Worm (Caenorhabditis elegans) whole organism, L1 larva: ENCODE data around the gene srsx-25.
A peak's percentile ranks its signal among the peaks of the same experiment; 100 is the strongest.

ENCODE experiments used
- C04F5.9 ChIP-seq: sonication (generic microtip); optimal IDR thresholded peaks from 2 replicates; lab custom pipeline; 2016; ENCODE audit warnings: missing genetic modification characterization, missing compliant biosample characterization
- C34B4.2 ChIP-seq: sonication (generic microtip); optimal IDR thresholded peaks from 2 replicates; lab custom pipeline; 2017; ENCODE audit warnings: mild to moderate bottlenecking, missing genetic modification characterization, missing compliant biosample characterization
- F16B12.6 ChIP-seq: fragments of 150-350 bp; optimal IDR thresholded peaks from 2 replicates; lab custom pipeline; 2014; ENCODE audit warnings: missing biosample characterization, missing genetic modification characterization
- alr-1 ChIP-seq: fragments of 200-800 bp; sonication (Bioruptor generic); optimal IDR thresholded peaks from 2 replicates; lab custom pipeline; 2018; ENCODE audit warnings: borderline replicate concordance, mild to moderate bottlenecking, missing genetic modification characterization, missing compliant biosample characterization
- ama-1 ChIP-seq: fragments of 150-350 bp; optimal IDR thresholded peaks from 2 replicates; lab custom pipeline; 2014
- ceh-8 ChIP-seq: fragments of 200-800 bp; sonication (Bioruptor generic); optimal IDR thresholded peaks from 2 replicates; lab custom pipeline; 2018; ENCODE audit warnings: mild to moderate bottlenecking, missing genetic modification characterization, moderate library complexity, missing compliant biosample characterization
- ceh-82 ChIP-seq, 3 experiments: fragments of 150-350 bp in 1 of 3; sonication (generic microtip) in 2 of 3; optimal IDR thresholded peaks; 2 replicates each; lab custom pipeline; 2014 to 2017; ENCODE audit warnings: missing biosample characterization in 3 of 3, missing genetic modification characterization in 3 of 3
- ceh-90 ChIP-seq: sonication (generic microtip); optimal IDR thresholded peaks from 2 replicates; lab custom pipeline; 2016; ENCODE audit warnings: missing genetic modification characterization, missing compliant biosample characterization
- ces-1 ChIP-seq: fragments of 150-350 bp; optimal IDR thresholded peaks from 2 replicates; lab custom pipeline; 2014; ENCODE audit warnings: missing biosample characterization, missing genetic modification reagents, missing genetic modification characterization
- dpl-1 ChIP-seq, 3 experiments: fragments of 150-350 bp in 2 of 3; sonication (generic microtip) in 1 of 3; optimal IDR thresholded peaks; 2 replicates each; lab custom pipeline; 2014 to 2017; ENCODE audit warnings: missing biosample characterization in 3 of 3, missing genetic modification characterization in 3 of 3, missing genetic modification reagents in 3 of 3
- dsc-1 ChIP-seq: sonication (generic microtip); optimal IDR thresholded peaks from 2 replicates; lab custom pipeline; 2016; ENCODE audit warnings: mild to moderate bottlenecking, missing genetic modification characterization, missing compliant biosample characterization
- efl-1 ChIP-seq, 4 experiments: fragments of 150-350 bp; optimal IDR thresholded peaks in 3 of 4; peaks in 1 of 4; 1 replicate in 1 of 4; 2 replicates in 3 of 4; lab custom pipeline; 2014; ENCODE audit warnings: missing biosample characterization in 2 of 4, missing genetic modification characterization in 2 of 4, missing genetic modification reagents in 2 of 4
- efl-3 ChIP-seq: fragments of 200-800 bp; sonication (Bioruptor generic); optimal IDR thresholded peaks from 2 replicates; lab custom pipeline; 2018; ENCODE audit warnings: mild to moderate bottlenecking, missing genetic modification characterization, missing compliant biosample characterization
- elt-3 ChIP-seq, 6 experiments: fragments of 150-350 bp in 1 of 6; sonication (generic microtip); optimal IDR thresholded peaks; 2 replicates each; lab custom pipeline; 2017 to 2018; ENCODE audit warnings: missing biosample characterization in 6 of 6, missing genetic modification characterization in 6 of 6, inconsistent platforms in 1 of 6
- ets-5 ChIP-seq: fragments of 200-800 bp; sonication (Bioruptor generic); IDR thresholded peaks from 2 replicates; pipeline ENCODE4 v1.3.6; 2022; ENCODE audit warnings: missing genetic modification characterization, missing compliant biosample characterization
- fkh-10 ChIP-seq: sonication (generic microtip); optimal IDR thresholded peaks from 2 replicates; lab custom pipeline; 2017; ENCODE audit warnings: missing biosample characterization, missing genetic modification reagents, missing genetic modification characterization
- fkh-8 ChIP-seq: sonication (generic microtip); optimal IDR thresholded peaks from 2 replicates; lab custom pipeline; 2016; ENCODE audit warnings: mild to moderate bottlenecking, missing genetic modification characterization, missing compliant biosample characterization
- jun-1 ChIP-seq: fragments of 150-350 bp; optimal IDR thresholded peaks from 2 replicates; lab custom pipeline; 2014; ENCODE audit warnings: missing biosample characterization, missing genetic modification reagents, missing genetic modification characterization
- lin-13 ChIP-seq: fragments of 150-350 bp; optimal IDR thresholded peaks from 2 replicates; lab custom pipeline; 2014; ENCODE audit warnings: missing biosample characterization, missing genetic modification reagents, missing genetic modification characterization
- lin-14 ChIP-seq: fragments of 200-800 bp; sonication (Bioruptor generic); optimal IDR thresholded peaks from 2 replicates; lab custom pipeline; 2018; ENCODE audit warnings: mild to moderate bottlenecking, missing genetic modification characterization, moderate library complexity, missing compliant biosample characterization
- lin-15B ChIP-seq: fragments of 150-350 bp; sonication (generic microtip); optimal IDR thresholded peaks from 3 replicates; lab custom pipeline; 2014; ENCODE audit warnings: missing biosample characterization, missing genetic modification characterization
- lin-35 ChIP-seq, 2 experiments: fragments of 150-350 bp; optimal IDR thresholded peaks; 2 replicates each; lab custom pipeline; 2014; ENCODE audit warnings: missing biosample characterization in 2 of 2, missing genetic modification characterization in 2 of 2, missing genetic modification reagents in 2 of 2
- lin-39 ChIP-seq: fragments of 150-350 bp; optimal IDR thresholded peaks from 2 replicates; lab custom pipeline; 2014; ENCODE audit warnings: missing biosample characterization, missing genetic modification reagents, missing genetic modification characterization
- lir-3 ChIP-seq: sonication (generic microtip); optimal IDR thresholded peaks from 2 replicates; lab custom pipeline; 2016; ENCODE audit warnings: mild to moderate bottlenecking, missing genetic modification characterization, moderate library complexity, missing compliant biosample characterization; ENCODE audit not compliant: poor library complexity
- lsy-2 ChIP-seq, 2 experiments: fragments of 150-350 bp; optimal IDR thresholded peaks; 2 replicates each; lab custom pipeline; 2014; ENCODE audit warnings: missing biosample characterization in 2 of 2, missing genetic modification characterization in 2 of 2
- mab-9 ChIP-seq: fragments of 200-800 bp; sonication (Bioruptor generic); IDR thresholded peaks from 2 replicates; pipeline ENCODE4 v1.3.6; 2022; ENCODE audit warnings: missing genetic modification reagents, missing genetic modification characterization, missing compliant biosample characterization
- mdl-1 ChIP-seq, 2 experiments: fragments of 150-350 bp; optimal IDR thresholded peaks; 2 replicates each; lab custom pipeline; 2014 to 2017; ENCODE audit warnings: missing biosample characterization in 2 of 2, missing genetic modification characterization in 2 of 2, inconsistent platforms in 1 of 2
- mef-2 ChIP-seq: fragments of 150-350 bp; optimal IDR thresholded peaks from 2 replicates; lab custom pipeline; 2014; ENCODE audit warnings: missing biosample characterization, missing genetic modification characterization
- nhr-12 ChIP-seq: sonication (generic microtip); optimal IDR thresholded peaks from 2 replicates; lab custom pipeline; 2017; ENCODE audit warnings: missing biosample characterization, missing genetic modification characterization
- nhr-19 ChIP-seq: fragments of 200-800 bp; sonication (Bioruptor generic); conservative IDR thresholded peaks from 2 replicates; pipeline ENCODE4 v1.3.6; 2022; ENCODE audit warnings: missing genetic modification characterization, missing compliant biosample characterization
- nhr-237 ChIP-seq: fragments of 150-350 bp; optimal IDR thresholded peaks from 2 replicates; lab custom pipeline; 2014; ENCODE audit warnings: missing biosample characterization, missing genetic modification characterization
- nhr-28 ChIP-seq: fragments of 150-350 bp; optimal IDR thresholded peaks from 2 replicates; lab custom pipeline; 2014; ENCODE audit warnings: missing biosample characterization, missing genetic modification characterization
- nhr-47 ChIP-seq: sonication (generic microtip); optimal IDR thresholded peaks from 2 replicates; lab custom pipeline; 2016; ENCODE audit warnings: mild to moderate bottlenecking, missing genetic modification characterization, moderate library complexity, missing compliant biosample characterization
- nhr-71 ChIP-seq: sonication (generic microtip); optimal IDR thresholded peaks from 2 replicates; lab custom pipeline; 2016; ENCODE audit warnings: mild to moderate bottlenecking, missing genetic modification characterization, moderate library complexity, missing compliant biosample characterization
- nhr-76 ChIP-seq: sonication (generic microtip); optimal IDR thresholded peaks from 2 replicates; lab custom pipeline; 2017; ENCODE audit warnings: missing biosample characterization, missing genetic modification characterization
- pag-3 ChIP-seq: sonication (generic microtip); optimal IDR thresholded peaks from 2 replicates; lab custom pipeline; 2017; ENCODE audit warnings: missing genetic modification characterization, mild to moderate bottlenecking, missing compliant biosample characterization, antibody characterized with exemption, borderline replicate concordance; ENCODE audit not compliant: insufficient read depth
- pqm-1 ChIP-seq: sonication (generic microtip); optimal IDR thresholded peaks from 3 replicates; lab custom pipeline; 2017; ENCODE audit warnings: missing biosample characterization, missing genetic modification characterization
- skn-1 ChIP-seq: fragments of 150-350 bp; optimal IDR thresholded peaks from 2 replicates; lab custom pipeline; 2014; ENCODE audit warnings: missing biosample characterization, missing genetic modification characterization
- sup-37 ChIP-seq: fragments of 200-800 bp; sonication (Bioruptor generic); optimal IDR thresholded peaks from 2 replicates; lab custom pipeline; 2018; ENCODE audit warnings: mild to moderate bottlenecking, missing genetic modification characterization, missing compliant biosample characterization
- tbx-2 ChIP-seq: sonication (generic microtip); optimal IDR thresholded peaks from 2 replicates; lab custom pipeline; 2016; ENCODE audit warnings: missing genetic modification characterization, missing compliant biosample characterization
- tlp-1 ChIP-seq: fragments of 150-350 bp; optimal IDR thresholded peaks from 2 replicates; lab custom pipeline; 2014; ENCODE audit warnings: missing biosample characterization, missing genetic modification characterization
- unc-30 ChIP-seq: sonication (generic microtip); optimal IDR thresholded peaks from 2 replicates; lab custom pipeline; 2017; ENCODE audit warnings: missing biosample characterization, missing genetic modification characterization
- unc-62 ChIP-seq: fragments of 150-350 bp; optimal IDR thresholded peaks from 2 replicates; lab custom pipeline; 2014; ENCODE audit warnings: missing biosample characterization, missing genetic modification reagents, missing genetic modification characterization
- unc-86 ChIP-seq: sonication (generic microtip); optimal IDR thresholded peaks from 2 replicates; lab custom pipeline; 2016; ENCODE audit warnings: missing genetic modification characterization, missing compliant biosample characterization
- unc-98 ChIP-seq: fragments of 200-800 bp; sonication (Bioruptor generic); IDR thresholded peaks from 2 replicates; pipeline ENCODE4 v1.3.6; 2022; ENCODE audit warnings: missing genetic modification characterization, missing compliant biosample characterization
- xbp-1 ChIP-seq: sonication (generic microtip); optimal IDR thresholded peaks from 2 replicates; lab custom pipeline; 2016; ENCODE audit warnings: missing genetic modification characterization, missing compliant biosample characterization
- zag-1 ChIP-seq: fragments of 150-350 bp; optimal IDR thresholded peaks from 2 replicates; lab custom pipeline; 2014; ENCODE audit warnings: missing biosample characterization, missing genetic modification characterization
- zip-4 ChIP-seq: fragments of 200-800 bp; sonication (Bioruptor generic); optimal IDR thresholded peaks from 2 replicates; lab custom pipeline; 2018; ENCODE audit warnings: mild to moderate bottlenecking, missing genetic modification characterization, moderate library complexity, missing compliant biosample characterization
- ztf-4 ChIP-seq: fragments of 150-350 bp; optimal IDR thresholded peaks from 2 replicates; lab custom pipeline; 2014; ENCODE audit warnings: missing biosample characterization, missing genetic modification characterization

Gene srsx-25

ce11 chrIV:13322429-13322828, 42.5 kb upstream of the srsx-25 start (continued):
- peak; percentile 96 for TF ChIP-seq nhr-71 (tag; lab: Kevin White, UChicago)
- peak in 4 of 6 experiments; percentile 49 to 84 (median 70) for TF ChIP-seq elt-3 (tag; optimal IDR thresholded peaks at IDR 0.05; lab: Kevin White, UChicago)
- no peak for TF ChIP-seq mef-2 (tag; lab: Kevin White, UChicago)
- no peak for TF ChIP-seq C04F5.9 (tag; lab: Kevin White, UChicago)
- TF ChIP-seq zip-4 (GFP tag; lab: Kevin White, UChicago) = no peak
- peak; percentile 82 for TF ChIP-seq nhr-47 (tag; lab: Kevin White, UChicago)
- no peak for TF ChIP-seq ama-1 (lab: Kevin White, UChicago)
- TF ChIP-seq nhr-28 (tag; lab: Kevin White, UChicago) = no peak
- TF ChIP-seq lin-14 (GFP tag; lab: Kevin White, UChicago) = peak; percentile 97
- TF ChIP-seq lin-39 (tag; lab: Kevin White, UChicago) = no peak
- peak; percentile 35 to 73 for TF ChIP-seq lsy-2 (tag; optimal IDR thresholded peaks at IDR 0.05; lab: Kevin White, UChicago)
- no peak for TF ChIP-seq ceh-90 (tag; lab: Kevin White, UChicago)
- no peak for TF ChIP-seq zag-1 (tag; lab: Kevin White, UChicago)
- TF ChIP-seq fkh-8 (tag; lab: Kevin White, UChicago) = peak; percentile 71
- no peak for TF ChIP-seq unc-62
- TF ChIP-seq efl-1 (optimal IDR thresholded peaks at IDR 0.05; lab: Kevin White, UChicago) = peak; percentile 58
- TF ChIP-seq efl-1 (GFP tag; optimal IDR thresholded peaks at IDR 0.05 in 1 of 2; lab: Kevin White, UChicago) = peak; percentile 19 to 70
- peak; percentile 43 to 58 for TF ChIP-seq lin-35 (GFP tag; optimal IDR thresholded peaks at IDR 0.05; lab: Kevin White, UChicago)
- no peak for TF ChIP-seq skn-1 (tag; lab: Kevin White, UChicago)
- TF ChIP-seq pag-3 (tag; lab: Kevin White, UChicago) = no peak
- TF ChIP-seq alr-1 (tag; lab: Kevin White, UChicago) = no peak
- peak; percentile 2 for TF ChIP-seq lin-15B (tag; lab: Kevin White, UChicago)
- TF ChIP-seq lin-13 = peak; percentile 60
- peak; percentile 65 for TF ChIP-seq xbp-1 (tag; lab: Kevin White, UChicago)
- peak; percentile 81 for TF ChIP-seq tbx-2
- no peak for TF ChIP-seq sup-37
- peak in 2 of 3 experiments; percentile 44 to 71 for TF ChIP-seq ceh-82 (tag; optimal IDR thresholded peaks at IDR 0.05; lab: Kevin White, UChicago)
- TF ChIP-seq ets-5 = no peak
- no peak for TF ChIP-seq lir-3
- peak; percentile 50 for TF ChIP-seq dsc-1 (tag; lab: Kevin White, UChicago)
- no peak for TF ChIP-seq nhr-12
- peak; percentile 64 for TF ChIP-seq unc-86 (tag; lab: Kevin White, UChicago)
- no peak for TF ChIP-seq unc-30
- TF ChIP-seq ztf-4 (tag; lab: Kevin White, UChicago) = peak; percentile 72
- no peak for TF ChIP-seq F16B12.6 (tag; lab: Kevin White, UChicago)
- TF ChIP-seq nhr-237 (tag; lab: Kevin White, UChicago) = peak; percentile 55
- TF ChIP-seq C34B4.2 (tag; lab: Kevin White, UChicago) = no peak
- TF ChIP-seq mab-9 = no peak
- TF ChIP-seq nhr-76 = no peak
- TF ChIP-seq dpl-1 (GFP tag; optimal IDR thresholded peaks at IDR 0.05; lab: Kevin White, UChicago) = peak; percentile 35 to 48 (median 37)
- no peak for TF ChIP-seq tlp-1 (tag; lab: Kevin White, UChicago)
- peak; percentile 18 for TF ChIP-seq fkh-10 (GFP tag; lab: Kevin White, UChicago)
- TF ChIP-seq nhr-19 (GFP tag; lab: Robert Waterston, UW) = peak; percentile 86

- TF ChIP-seq unc-98 (no peak), lin-15B (tag; lab: Kevin White, UChicago) (no peak), jun-1 (no peak), xbp-1 (tag; lab: Kevin White, UChicago) (no peak), mdl-1 (tag; optimal IDR thresholded peaks at IDR 0.05; lab: Kevin White, UChicago) (no peak), efl-3 (no peak), ceh-8 (GFP tag; lab: Kevin White, UChicago) (no peak), pqm-1 (tag; lab: Kevin White, UChicago) (no peak), F16B12.6 (tag; lab: Kevin White, UChicago) (no peak), ces-1 (GFP tag; lab: Kevin White, UChicago) (no peak)
Measured at ce11 chrIV:13323823-13324359, 41.1 kb upstream of the srsx-25 start, which contains the start of gene fat-2. fat-2 (plus strand) TSS chrIV:13323873.
